Fruit fly (Drosophila melanogaster) whole organism, embryonic: ENCODE data around the gene Or85a.

Source experiments
- BEAF-32 ChIP-seq: fragments of 200-800 bp; sonication (Bioruptor generic); optimal IDR thresholded peaks from 3 replicates; lab custom pipeline; 2017; ENCODE audit warnings: missing biosample characterization, missing genetic modification characterization, mild to moderate bottlenecking, moderate library complexity, missing genetic modification reagents
- Bteb2 ChIP-seq: fragments of 200-800 bp; sonication (Bioruptor generic); optimal IDR thresholded peaks from 2 replicates; lab custom pipeline; 2016; ENCODE audit warnings: missing biosample characterization, missing genetic modification characterization
- CG10274 ChIP-seq: fragments of 200-800 bp; sonication (Bioruptor generic); optimal IDR thresholded peaks from 3 replicates; lab custom pipeline; 2017; ENCODE audit warnings: missing biosample characterization, mild to moderate bottlenecking, missing genetic modification characterization
- CG10431 ChIP-seq: fragments of 200-800 bp; sonication (Bioruptor generic); optimal IDR thresholded peaks from 3 replicates; lab custom pipeline; 2018; ENCODE audit warnings: missing biosample characterization, mild to moderate bottlenecking, missing genetic modification characterization
- CG10565 ChIP-seq: fragments of 200-800 bp; sonication (Bioruptor generic); optimal IDR thresholded peaks from 3 replicates; lab custom pipeline; 2016; ENCODE audit warnings: missing biosample characterization, mild to moderate bottlenecking, missing genetic modification characterization
- CG13287 ChIP-seq: fragments of 200-800 bp; sonication (Bioruptor generic); IDR thresholded peaks from 2 replicates; pipeline ENCODE4 v1.3.6; 2022; ENCODE audit warnings: missing biosample characterization, missing genetic modification characterization; ENCODE audit not compliant: partially characterized antibody
- CG14014 ChIP-seq: fragments of 200-800 bp; sonication (Bioruptor generic); IDR thresholded peaks from 2 replicates; pipeline ENCODE4 v1.3.6; 2022; ENCODE audit warnings: missing biosample characterization, missing genetic modification characterization
- CG1603 ChIP-seq: fragments of 200-800 bp; sonication (Bioruptor generic); optimal IDR thresholded peaks from 2 replicates; lab custom pipeline; 2019; ENCODE audit warnings: missing biosample characterization, mild to moderate bottlenecking, missing genetic modification characterization, moderate library complexity
- CG16779 ChIP-seq: fragments of 200-800 bp; sonication (Bioruptor generic); IDR thresholded peaks from 2 replicates; pipeline ENCODE4 v1.3.6; 2022; ENCODE audit warnings: missing biosample characterization, missing genetic modification characterization
- CG16863 ChIP-seq: fragments of 200-800 bp; sonication (Bioruptor generic); optimal IDR thresholded peaks from 3 replicates; lab custom pipeline; 2016; ENCODE audit warnings: missing biosample characterization, missing genetic modification characterization
- CG17385 ChIP-seq: fragments of 200-800 bp; sonication (Bioruptor generic); optimal IDR thresholded peaks from 3 replicates; lab custom pipeline; 2018; ENCODE audit warnings: missing biosample characterization, mild to moderate bottlenecking, missing genetic modification characterization
- CG18476 ChIP-seq: fragments of 200-800 bp; sonication (Bioruptor generic); optimal IDR thresholded peaks from 2 replicates; lab custom pipeline; 2016; ENCODE audit warnings: missing biosample characterization, mild to moderate bottlenecking, missing genetic modification characterization
- CG2875 ChIP-seq: fragments of 200-800 bp; sonication (Bioruptor generic); optimal IDR thresholded peaks from 2 replicates; lab custom pipeline; 2017; ENCODE audit warnings: missing biosample characterization, mild to moderate bottlenecking, missing genetic modification characterization, missing genetic modification reagents
- CG2889 ChIP-seq: fragments of 200-800 bp; sonication (Bioruptor generic); IDR thresholded peaks from 3 replicates; pipeline ENCODE4 v1.3.6; 2022; ENCODE audit warnings: missing biosample characterization, missing genetic modification characterization
- CG32767 ChIP-seq: fragments of 200-800 bp; sonication (Bioruptor generic); IDR thresholded peaks from 2 replicates; pipeline ENCODE4 v1.3.6; 2022; ENCODE audit warnings: missing biosample characterization, missing genetic modification characterization
- CG42726 ChIP-seq: fragments of 200-800 bp; sonication (Bioruptor generic); IDR thresholded peaks from 2 replicates; pipeline ENCODE4 v1.3.6; 2022; ENCODE audit warnings: missing biosample characterization, missing genetic modification characterization; ENCODE audit not compliant: partially characterized antibody
- CG4820 ChIP-seq: fragments of 200-800 bp; sonication (Bioruptor generic); optimal IDR thresholded peaks from 3 replicates; lab custom pipeline; 2016; ENCODE audit warnings: missing biosample characterization, missing genetic modification characterization
- CG7928 ChIP-seq: fragments of 200-800 bp; sonication (Bioruptor generic); optimal IDR thresholded peaks from 2 replicates; lab custom pipeline; 2017; ENCODE audit warnings: missing biosample characterization, mild to moderate bottlenecking, missing genetic modification characterization
- CG8388 ChIP-seq: fragments of 200-800 bp; sonication (Bioruptor generic); optimal IDR thresholded peaks from 2 replicates; lab custom pipeline; 2019; ENCODE audit warnings: missing biosample characterization, mild to moderate bottlenecking, missing genetic modification characterization, moderate library complexity
- CG9797 ChIP-seq: fragments of 200-800 bp; sonication (Bioruptor generic); optimal IDR thresholded peaks from 3 replicates; lab custom pipeline; 2018; ENCODE audit warnings: missing biosample characterization, mild to moderate bottlenecking, missing genetic modification characterization
- CG9876 ChIP-seq: fragments of 200-800 bp; sonication (Bioruptor generic); optimal IDR thresholded peaks from 2 replicates; lab custom pipeline; 2016; ENCODE audit warnings: missing biosample characterization, missing genetic modification characterization
- Dll ChIP-seq: fragments of 200-800 bp; sonication (Bioruptor generic); IDR thresholded peaks from 4 replicates; pipeline ENCODE4 v1.3.6; 2022; ENCODE audit warnings: missing biosample characterization, missing genetic modification characterization; ENCODE audit not compliant: partially characterized antibody
- Doc3 ChIP-seq: fragments of 200-800 bp; sonication (Bioruptor generic); IDR thresholded peaks from 3 replicates; pipeline ENCODE4 v1.3.6; 2022; ENCODE audit warnings: missing biosample characterization, missing genetic modification characterization; ENCODE audit not compliant: partially characterized antibody
- Gsc ChIP-seq: fragments of 200-800 bp; sonication (Bioruptor generic); IDR thresholded peaks from 2 replicates; pipeline ENCODE4 v1.3.6; 2022; ENCODE audit warnings: missing biosample characterization, missing genetic modification characterization
- Hr78 ChIP-seq, 2 experiments: fragments of 200-800 bp in 1 of 2; fragments of >200 bp in 1 of 2; sonication (Bioruptor generic) in 1 of 2; optimal IDR thresholded peaks; 2 replicates each; lab custom pipeline; 2017 to 2019; ENCODE audit warnings: missing biosample characterization in 2 of 2, missing genetic modification characterization in 2 of 2, mild to moderate bottlenecking in 1 of 2, moderate library complexity in 1 of 2
- Lhr ChIP-seq: fragments of 200-800 bp; sonication (Bioruptor generic); optimal IDR thresholded peaks from 3 replicates; lab custom pipeline; 2017; ENCODE audit warnings: mild to moderate bottlenecking, missing biosample characterization, missing genetic modification reagents, missing genetic modification characterization
- MBD-R2 ChIP-seq: fragments of 200-800 bp; sonication (Bioruptor generic); IDR thresholded peaks from 2 replicates; pipeline ENCODE4 v1.3.6; 2022; ENCODE audit warnings: missing biosample characterization, missing genetic modification characterization
- MESR4 ChIP-seq: fragments of 200-800 bp; sonication (Bioruptor generic); optimal IDR thresholded peaks from 2 replicates; lab custom pipeline; 2018; ENCODE audit warnings: missing biosample characterization, mild to moderate bottlenecking, missing genetic modification characterization, moderate library complexity
- Scr ChIP-seq: fragments of 200-800 bp; sonication (Bioruptor generic); IDR thresholded peaks from 2 replicates; pipeline ENCODE4 v1.3.6; 2022; ENCODE audit warnings: missing biosample characterization, missing genetic modification characterization; ENCODE audit not compliant: partially characterized antibody
- Side ChIP-seq: fragments of 200-800 bp; sonication (Bioruptor generic); optimal IDR thresholded peaks from 2 replicates; lab custom pipeline; 2016; ENCODE audit warnings: missing biosample characterization, missing genetic modification characterization
- Sry-δ ChIP-seq: fragments of 200-800 bp; sonication (Bioruptor generic); optimal IDR thresholded peaks from 2 replicates; lab custom pipeline; 2016; ENCODE audit warnings: missing biosample characterization, missing genetic modification characterization
- Xbp1 ChIP-seq: fragments of 200-800 bp; sonication (Bioruptor generic); optimal IDR thresholded peaks from 3 replicates; lab custom pipeline; 2016; ENCODE audit warnings: missing biosample characterization, mild to moderate bottlenecking, missing genetic modification characterization
- az2 ChIP-seq: fragments of 200-800 bp; sonication (Bioruptor generic); optimal IDR thresholded peaks from 3 replicates; lab custom pipeline; 2016; ENCODE audit warnings: missing biosample characterization, missing genetic modification characterization
- ci ChIP-seq: fragments of 200-800 bp; sonication (Bioruptor generic); IDR thresholded peaks from 3 replicates; pipeline ENCODE4 v1.3.6; 2022; ENCODE audit warnings: missing biosample characterization, missing genetic modification characterization
- disco-r ChIP-seq: fragments of 200-800 bp; sonication (Bioruptor generic); optimal IDR thresholded peaks from 2 replicates; lab custom pipeline; 2016; ENCODE audit warnings: missing biosample characterization, missing genetic modification characterization
- eve ChIP-seq, 2 experiments: fragments of >200 bp; optimal IDR thresholded peaks; 2 replicates each; lab custom pipeline; 2017; ENCODE audit warnings: missing biosample characterization in 2 of 2, missing genetic modification characterization in 2 of 2
- gsb ChIP-seq: fragments of 200-800 bp; sonication (Bioruptor generic); IDR thresholded peaks from 2 replicates; pipeline ENCODE4 v1.3.6; 2022; ENCODE audit warnings: missing biosample characterization, missing genetic modification characterization
- ham ChIP-seq: fragments of 200-800 bp; sonication (Bioruptor generic); IDR thresholded peaks from 2 replicates; pipeline ENCODE4 v1.3.6; 2022; ENCODE audit warnings: missing biosample characterization, missing genetic modification characterization
- ind ChIP-seq: fragments of 200-800 bp; sonication (Bioruptor generic); optimal IDR thresholded peaks from 3 replicates; lab custom pipeline; 2016; ENCODE audit warnings: missing biosample characterization, missing genetic modification characterization
- inv ChIP-seq: fragments of 200-800 bp; sonication (Bioruptor generic); IDR thresholded peaks from 2 replicates; pipeline ENCODE4 v1.3.6; 2022; ENCODE audit warnings: missing biosample characterization, missing genetic modification characterization; ENCODE audit not compliant: partially characterized antibody
- jing ChIP-seq: fragments of 200-800 bp; sonication (Bioruptor generic); optimal IDR thresholded peaks from 2 replicates; lab custom pipeline; 2018; ENCODE audit warnings: missing biosample characterization, mild to moderate bottlenecking, missing genetic modification characterization
- nerfin-2 ChIP-seq: fragments of 200-800 bp; sonication (Bioruptor generic); IDR thresholded peaks from 2 replicates; pipeline ENCODE4 v1.3.6; 2022; ENCODE audit warnings: missing biosample characterization, missing genetic modification characterization; ENCODE audit not compliant: partially characterized antibody
- onecut ChIP-seq: fragments of 200-800 bp; sonication (Bioruptor generic); IDR thresholded peaks from 2 replicates; pipeline ENCODE4 v1.3.6; 2022; ENCODE audit warnings: missing biosample characterization, missing genetic modification characterization
- pita ChIP-seq: fragments of 200-800 bp; sonication (Bioruptor generic); optimal IDR thresholded peaks from 2 replicates; lab custom pipeline; 2017; ENCODE audit warnings: missing biosample characterization, mild to moderate bottlenecking, missing genetic modification characterization
- row ChIP-seq: fragments of 200-800 bp; sonication (Bioruptor generic); IDR thresholded peaks from 3 replicates; pipeline ENCODE4 v1.3.6; 2022; ENCODE audit warnings: missing biosample characterization, missing genetic modification characterization
- seq ChIP-seq: fragments of 200-800 bp; sonication (Bioruptor generic); IDR thresholded peaks from 2 replicates; pipeline ENCODE4 v1.3.6; 2022; ENCODE audit warnings: missing biosample characterization, missing genetic modification characterization
- slp2 ChIP-seq: fragments of 200-800 bp; sonication (Bioruptor generic); optimal IDR thresholded peaks from 2 replicates; lab custom pipeline; 2016; ENCODE audit warnings: missing biosample characterization, missing genetic modification characterization
- ssp ChIP-seq: fragments of 200-800 bp; sonication (Bioruptor generic); IDR thresholded peaks from 2 replicates; pipeline ENCODE4 v1.3.6; 2022; ENCODE audit warnings: missing biosample characterization, missing genetic modification characterization
- trh ChIP-seq: fragments of 200-800 bp; sonication (Bioruptor generic); optimal IDR thresholded peaks from 2 replicates; lab custom pipeline; 2016; ENCODE audit warnings: missing biosample characterization, missing genetic modification characterization
- unpg ChIP-seq: fragments of 200-800 bp; sonication (Bioruptor generic); optimal IDR thresholded peaks from 3 replicates; lab custom pipeline; 2018; ENCODE audit warnings: missing biosample characterization, mild to moderate bottlenecking, missing genetic modification characterization, moderate library complexity

Or85a gene

DNA sequence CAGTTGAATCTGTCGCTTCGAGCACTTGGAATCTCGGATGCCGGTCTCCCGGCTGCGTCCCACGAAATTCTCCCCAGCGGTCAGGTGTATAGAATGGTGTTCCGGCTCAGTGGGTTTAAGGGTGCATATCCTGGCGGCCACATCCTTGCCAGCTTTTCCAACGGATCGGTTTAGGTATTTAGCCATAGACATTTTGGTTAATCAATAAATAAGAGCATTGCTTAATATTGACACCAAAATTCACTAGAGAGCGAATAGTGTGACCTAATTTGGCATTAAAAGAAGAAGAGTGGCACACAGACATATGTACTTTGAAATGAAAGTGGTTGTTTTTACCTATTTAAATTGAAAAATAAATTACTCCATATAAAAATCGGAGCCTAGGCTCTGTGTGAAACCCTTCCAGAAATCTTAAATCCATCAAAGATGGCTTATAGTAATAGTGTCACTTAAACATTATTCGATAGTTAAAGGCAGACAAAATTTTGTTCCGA is 21.8 kb downstream of the Or85a start, which contains the start of the genes PNKP and COX7AL (continued):
- TF ChIP-seq CG10274 (GFP tag; lab: Kevin White, UChicago): no peak
- peak; percentile 42; the same call in 2 of the 3 replicates for TF ChIP-seq row
- TF ChIP-seq CG8388 (GFP tag; lab: Kevin White, UChicago): no peak
- no peak for TF ChIP-seq nerfin-2 (GFP tag; lab: Robert Waterston, UW)
- TF ChIP-seq Side: no peak
- 0 out of 3 replicates have a peak, but pooled peaks have one; percentile 18 for TF ChIP-seq Doc3 (GFP tag; lab: Robert Waterston, UW)
- TF ChIP-seq CG42726 (GFP tag; lab: Robert Waterston, UW): no peak
- no peak for TF ChIP-seq ssp (GFP tag; lab: Robert Waterston, UW)
- peak; percentile 44 for TF ChIP-seq MESR4 (GFP tag; lab: Kevin White, UChicago)
- TF ChIP-seq CG1603 (tag; lab: Kevin White, UChicago): peak; percentile 14
- peak; percentile 33 for TF ChIP-seq BEAF-32 (GFP tag; lab: Kevin White, UChicago)
- no peak for TF ChIP-seq CG4820 (GFP tag; lab: Kevin White, UChicago)
- TF ChIP-seq CG13287 (GFP tag; lab: Robert Waterston, UW): 0 out of 2 replicates have a peak, but pooled peaks have one; percentile 19
- no peak for TF ChIP-seq slp2 (GFP tag; lab: Kevin White, UChicago)
- TF ChIP-seq jing: no peak
- TF ChIP-seq CG14014 (GFP tag; lab: Robert Waterston, UW): no peak
- no peak for TF ChIP-seq unpg (GFP tag; lab: Kevin White, UChicago)
- TF ChIP-seq Xbp1 (GFP tag; lab: Kevin White, UChicago): no peak
- TF ChIP-seq CG10565 (GFP tag; lab: Kevin White, UChicago): no peak
- TF ChIP-seq az2 (GFP tag; lab: Kevin White, UChicago): no peak
- TF ChIP-seq ham (GFP tag; lab: Robert Waterston, UW): no peak
- no peak for TF ChIP-seq CG9876 (GFP tag; lab: Kevin White, UChicago)
- no peak for TF ChIP-seq CG18476 (GFP tag; lab: Kevin White, UChicago)
- peak; percentile 73 for TF ChIP-seq MBD-R2
- no peak for TF ChIP-seq ind (GFP tag; lab: Kevin White, UChicago)
- TF ChIP-seq trh (GFP tag; lab: Kevin White, UChicago): no peak
- TF ChIP-seq ci (GFP tag; lab: Robert Waterston, UW): no peak
- TF ChIP-seq onecut (GFP tag; lab: Robert Waterston, UW): peak; percentile 89
- no peak for TF ChIP-seq pita
- TF ChIP-seq CG2889 (GFP tag; lab: Robert Waterston, UW): no peak
- no peak for TF ChIP-seq Hr78 (GFP tag; optimal IDR thresholded peaks at IDR 0.05; lab: Kevin White, UChicago)
- peak; percentile 13 for TF ChIP-seq Sry-δ (GFP tag; lab: Kevin White, UChicago)
- no peak for TF ChIP-seq CG32767 (GFP tag; lab: Robert Waterston, UW)
- TF ChIP-seq disco-r (GFP tag; lab: Kevin White, UChicago): no peak
- no peak for TF ChIP-seq CG10431 (GFP tag; lab: Kevin White, UChicago)
- no peak for TF ChIP-seq inv (GFP tag; lab: Robert Waterston, UW)
- TF ChIP-seq CG9797 (GFP tag; lab: Kevin White, UChicago): peak; percentile 21
- TF ChIP-seq CG16779 (GFP tag; lab: Robert Waterston, UW): no peak
- no peak for TF ChIP-seq CG2875 (GFP tag; lab: Kevin White, UChicago)
- no peak for TF ChIP-seq Gsc (GFP tag; lab: Robert Waterston, UW)
- no peak for TF ChIP-seq Bteb2
- peak; percentile 92 for TF ChIP-seq CG17385 (GFP tag; lab: Kevin White, UChicago)
- no peak for TF ChIP-seq Lhr
- no peak for TF ChIP-seq gsb (GFP tag; lab: Robert Waterston, UW)
- peak; percentile 46; the same call in 1 of the 2 replicates for TF ChIP-seq Scr (GFP tag; lab: Robert Waterston, UW)
- no peak for TF ChIP-seq CG16863 (GFP tag; lab: Kevin White, UChicago)
- TF ChIP-seq Dll (GFP tag; lab: Robert Waterston, UW): 0 out of 4 replicates have a peak, but pooled peaks have one; percentile 17
- no peak for TF ChIP-seq CG7928
- no peak for TF ChIP-seq seq (GFP tag; lab: Robert Waterston, UW)
- TF ChIP-seq eve (GFP tag; optimal IDR thresholded peaks at IDR 0.05; lab: Kevin White, UChicago): no peak
